Worm (Caenorhabditis elegans): Measurements from ENCODE around the gene mtm-6.

ce11 chrIII:13350964-13351363 lies 4.1 kb downstream of the mtm-6 start:
- TF ChIP-seq egl-27 (tag; optimal IDR thresholded peaks at IDR 0.05) (no peak), ces-1 (GFP tag; optimal IDR thresholded peaks at IDR 0.05) (no peak), aly-2 (tag; optimal IDR thresholded peaks at IDR 0.05) (no peak), blmp-1 (tag; optimal IDR thresholded peaks at IDR 0.05) (no peak), unc-62 (GFP tag; optimal IDR thresholded peaks at IDR 0.05) (no peak), nhr-12 (tag; optimal IDR thresholded peaks at IDR 0.05) (no peak), zag-1 (tag; optimal IDR thresholded peaks at IDR 0.05) (no peak), hpl-2 (GFP tag; optimal IDR thresholded peaks at IDR 0.05) (no peak), sptf-1 (tag; optimal IDR thresholded peaks at IDR 0.05) (no peak), ztf-4 (tag; optimal IDR thresholded peaks at IDR 0.05) (no peak), ceh-82 (tag; optimal IDR thresholded peaks at IDR 0.05) (no peak), irx-1 (tag; optimal IDR thresholded peaks at IDR 0.05) (no peak), unc-130 (tag; optimal IDR thresholded peaks at IDR 0.05) (no peak), xbp-1 (tag; optimal IDR thresholded peaks at IDR 0.05) (no peak)
